Worm (Caenorhabditis elegans) whole organism, L4 larva: ENCODE results near the gene cht-4.

Source experiments
- D1046.2 ChIP-seq: fragments of 200-800 bp; sonication (Bioruptor generic); IDR thresholded peaks from 2 replicates; pipeline ENCODE4 v1.3.6; 2022; ENCODE audit warnings: missing genetic modification characterization, missing compliant biosample characterization
- F10B5.3 ChIP-seq: sonication (generic microtip); optimal IDR thresholded peaks from 2 replicates; lab custom pipeline; 2016; ENCODE audit warnings: mild to moderate bottlenecking, missing genetic modification characterization, missing compliant biosample characterization
- F26F4.8 ChIP-seq: fragments of 200-800 bp; sonication (Bioruptor generic); conservative IDR thresholded peaks from 2 replicates; pipeline ENCODE4 v1.3.6; 2022; ENCODE audit warnings: missing genetic modification characterization, missing compliant biosample characterization
- F37D6.2 ChIP-seq: sonication (generic microtip); optimal IDR thresholded peaks from 2 replicates; lab custom pipeline; 2016; ENCODE audit warnings: mild to moderate bottlenecking, missing genetic modification characterization, missing compliant biosample characterization
- T20F7.1 ChIP-seq: fragments of 200-800 bp; sonication (Bioruptor generic); optimal IDR thresholded peaks from 2 replicates; lab custom pipeline; 2018; ENCODE audit warnings: mild to moderate bottlenecking, missing genetic modification characterization, missing compliant biosample characterization
- T26A8.4 ChIP-seq: fragments of 200-800 bp; sonication (Bioruptor generic); IDR thresholded peaks from 2 replicates; pipeline ENCODE4 v1.3.6; 2022; ENCODE audit warnings: missing genetic modification characterization, missing compliant biosample characterization
- Y48G9A.11 ChIP-seq: fragments of 200-800 bp; sonication (Bioruptor generic); IDR thresholded peaks from 2 replicates; pipeline ENCODE4 v1.3.6; 2022; ENCODE audit warnings: missing genetic modification reagents, missing genetic modification characterization, missing compliant biosample characterization
- Y5F2A.4 ChIP-seq: fragments of 200-800 bp; sonication (Bioruptor generic); optimal IDR thresholded peaks from 2 replicates; lab custom pipeline; 2018; ENCODE audit warnings: mild to moderate bottlenecking, missing genetic modification characterization, missing compliant biosample characterization
- aly-2 ChIP-seq: sonication (generic microtip); optimal IDR thresholded peaks from 2 replicates; lab custom pipeline; 2018; ENCODE audit warnings: missing biosample characterization, missing genetic modification characterization
- ceh-20 ChIP-seq: fragments of 200-800 bp; sonication (Bioruptor generic); IDR thresholded peaks from 2 replicates; pipeline ENCODE4 v1.3.6; 2022; ENCODE audit warnings: missing genetic modification reagents, missing genetic modification characterization, missing compliant biosample characterization
- ceh-28 ChIP-seq: fragments of 150-350 bp; optimal IDR thresholded peaks from 2 replicates; lab custom pipeline; 2014; ENCODE audit warnings: missing biosample characterization, missing genetic modification reagents, missing genetic modification characterization
- ceh-44 ChIP-seq: fragments of 200-800 bp; sonication (Bioruptor generic); IDR thresholded peaks from 2 replicates; pipeline ENCODE4 v1.3.6; 2022; ENCODE audit warnings: missing genetic modification reagents, missing genetic modification characterization, missing compliant biosample characterization
- cey-2 ChIP-seq: sonication (generic microtip); optimal IDR thresholded peaks from 3 replicates; lab custom pipeline; 2017; ENCODE audit warnings: missing genetic modification characterization, mild to moderate bottlenecking, missing compliant biosample characterization, antibody characterized with exemption, borderline replicate concordance; ENCODE audit not compliant: insufficient read depth
- daf-12 ChIP-seq: fragments of 150-350 bp; optimal IDR thresholded peaks from 2 replicates; lab custom pipeline; 2014; ENCODE audit warnings: missing biosample characterization, missing genetic modification reagents, missing genetic modification characterization
- daf-16 ChIP-seq, 3 experiments: sonication (generic microtip); optimal IDR thresholded peaks; 2 replicates each; lab custom pipeline; 2016 to 2017; ENCODE audit warnings: missing genetic modification characterization in 3 of 3, missing genetic modification reagents in 3 of 3, mild to moderate bottlenecking in 2 of 3, missing compliant biosample characterization in 2 of 3, missing biosample characterization in 1 of 3, moderate library complexity in 1 of 3
- daf-19 ChIP-seq: fragments of 200-800 bp; sonication (Bioruptor generic); conservative IDR thresholded peaks from 2 replicates; pipeline ENCODE4 v1.3.6; 2022; ENCODE audit warnings: missing genetic modification characterization, missing compliant biosample characterization
- daf-8 ChIP-seq: fragments of 200-800 bp; sonication (Bioruptor generic); IDR thresholded peaks from 2 replicates; pipeline ENCODE4 v1.3.6; 2022; ENCODE audit warnings: missing genetic modification characterization, missing compliant biosample characterization
- dmd-6 ChIP-seq: fragments of 200-800 bp; sonication (Bioruptor generic); IDR thresholded peaks from 2 replicates; pipeline ENCODE4 v1.3.6; 2022; ENCODE audit warnings: missing genetic modification reagents, missing genetic modification characterization, missing compliant biosample characterization
- dmd-8 ChIP-seq: fragments of 200-800 bp; sonication (Bioruptor generic); IDR thresholded peaks from 2 replicates; pipeline ENCODE4 v1.3.6; 2022; ENCODE audit warnings: missing genetic modification characterization, missing compliant biosample characterization
- duxl-1 ChIP-seq: sonication (generic microtip); optimal IDR thresholded peaks from 2 replicates; lab custom pipeline; 2016; ENCODE audit warnings: mild to moderate bottlenecking, missing genetic modification characterization, moderate library complexity, missing compliant biosample characterization; ENCODE audit not compliant: poor library complexity
- dve-1 ChIP-seq: sonication (generic microtip); optimal IDR thresholded peaks from 2 replicates; lab custom pipeline; 2017; ENCODE audit warnings: antibody characterized with exemption, mild to moderate bottlenecking, missing genetic modification characterization, missing compliant biosample characterization; ENCODE audit not compliant: insufficient read depth
- fkh-10 ChIP-seq: fragments of 150-350 bp; optimal IDR thresholded peaks from 2 replicates; lab custom pipeline; 2014; ENCODE audit warnings: missing biosample characterization, missing genetic modification reagents, missing genetic modification characterization
- jun-1 ChIP-seq: fragments of 150-350 bp; optimal IDR thresholded peaks from 2 replicates; lab custom pipeline; 2014; ENCODE audit warnings: missing biosample characterization, missing genetic modification reagents, missing genetic modification characterization
- lim-7 ChIP-seq: fragments of 200-800 bp; sonication (Bioruptor generic); IDR thresholded peaks from 2 replicates; pipeline ENCODE4 v1.3.6; 2022; ENCODE audit warnings: missing genetic modification characterization, missing compliant biosample characterization
- lin-1 ChIP-seq: fragments of 200-800 bp; sonication (Bioruptor generic); IDR thresholded peaks from 2 replicates; pipeline ENCODE4 v1.3.6; 2022; ENCODE audit warnings: missing genetic modification reagents, missing genetic modification characterization, missing compliant biosample characterization
- lin-13 ChIP-seq: fragments of 150-350 bp; optimal IDR thresholded peaks from 2 replicates; lab custom pipeline; 2014; ENCODE audit warnings: missing biosample characterization, missing genetic modification reagents, missing genetic modification characterization
- lin-15B ChIP-seq: fragments of 150-350 bp; sonication (generic microtip); optimal IDR thresholded peaks from 3 replicates; lab custom pipeline; 2014; ENCODE audit warnings: missing biosample characterization, missing genetic modification characterization
- lin-29 ChIP-seq: fragments of 200-800 bp; sonication (Bioruptor generic); IDR thresholded peaks from 2 replicates; pipeline ENCODE4 v1.3.6; 2022; ENCODE audit warnings: missing genetic modification reagents, missing genetic modification characterization, missing compliant biosample characterization
- lin-38 ChIP-seq: fragments of 200-800 bp; sonication (Bioruptor generic); IDR thresholded peaks from 2 replicates; pipeline ENCODE4 v1.3.6; 2022; ENCODE audit warnings: missing genetic modification reagents, missing genetic modification characterization, missing compliant biosample characterization
- lir-3 ChIP-seq: sonication (generic microtip); optimal IDR thresholded peaks from 2 replicates; lab custom pipeline; 2016; ENCODE audit warnings: mild to moderate bottlenecking, missing genetic modification characterization, missing compliant biosample characterization
- madf-5 ChIP-seq, 2 experiments: fragments of 200-800 bp; sonication (Bioruptor generic); IDR thresholded peaks; 2 replicates each; pipeline ENCODE4 v1.3.6; 2022; ENCODE audit warnings: missing compliant biosample characterization in 2 of 2, missing genetic modification characterization in 2 of 2
- madf-9 ChIP-seq: fragments of 200-800 bp; sonication (Bioruptor generic); conservative IDR thresholded peaks from 2 replicates; pipeline ENCODE4 v1.3.6; 2022; ENCODE audit warnings: missing genetic modification reagents, missing genetic modification characterization, missing compliant biosample characterization
- mes-2 ChIP-seq: sonication (generic microtip); optimal IDR thresholded peaks from 2 replicates; lab custom pipeline; 2016; ENCODE audit warnings: missing genotype, mild to moderate bottlenecking, missing genetic modification characterization, missing compliant biosample characterization; ENCODE audit not compliant: poor library complexity, severe bottlenecking
- nhr-111 ChIP-seq: fragments of 200-800 bp; sonication (Bioruptor generic); optimal IDR thresholded peaks from 2 replicates; lab custom pipeline; 2018; ENCODE audit warnings: mild to moderate bottlenecking, missing genetic modification characterization, missing compliant biosample characterization
- nhr-25 ChIP-seq: sonication (generic microtip); optimal IDR thresholded peaks from 2 replicates; lab custom pipeline; 2017; ENCODE audit warnings: missing genetic modification characterization, mild to moderate bottlenecking, missing compliant biosample characterization, antibody characterized with exemption, moderate library complexity, borderline replicate concordance; ENCODE audit not compliant: insufficient read depth
- nhr-48 ChIP-seq: sonication (generic microtip); optimal IDR thresholded peaks from 2 replicates; lab custom pipeline; 2016; ENCODE audit warnings: mild to moderate bottlenecking, missing genetic modification characterization, missing compliant biosample characterization
- nhr-76 ChIP-seq: fragments of 150-350 bp; optimal IDR thresholded peaks from 2 replicates; lab custom pipeline; 2014; ENCODE audit warnings: missing biosample characterization, missing genetic modification characterization
- pha-4 ChIP-seq, 2 experiments: fragments of 150-350 bp in 1 of 2; fragments of 200-800 bp in 1 of 2; sonication (Bioruptor generic) in 1 of 2; IDR thresholded peaks in 1 of 2; optimal IDR thresholded peaks in 1 of 2; 2 replicates each; pipeline versions ENCODE4 v1.3.6 to Lab custom; 2014 to 2022; ENCODE audit warnings: missing genetic modification characterization in 2 of 2, missing genetic modification reagents in 2 of 2, missing biosample characterization in 1 of 2, missing compliant biosample characterization in 1 of 2
- php-3 ChIP-seq: fragments of 200-800 bp; sonication (Bioruptor generic); IDR thresholded peaks from 2 replicates; pipeline ENCODE4 v1.3.6; 2022; ENCODE audit warnings: missing genetic modification reagents, missing genetic modification characterization, missing compliant biosample characterization
- saeg-2 ChIP-seq: fragments of 200-800 bp; sonication (Bioruptor generic); IDR thresholded peaks from 2 replicates; pipeline ENCODE4 v1.3.6; 2022; ENCODE audit warnings: missing genetic modification reagents, missing genetic modification characterization, missing compliant biosample characterization
- spr-1 ChIP-seq: sonication (generic microtip); optimal IDR thresholded peaks from 2 replicates; lab custom pipeline; 2016; ENCODE audit warnings: mild to moderate bottlenecking, missing genetic modification characterization, missing compliant biosample characterization
- tag-97 ChIP-seq: fragments of 200-800 bp; sonication (Bioruptor generic); IDR thresholded peaks from 2 replicates; pipeline ENCODE4 v1.3.6; 2022; ENCODE audit warnings: missing genetic modification characterization, missing compliant biosample characterization
- unc-130 ChIP-seq: sonication (generic microtip); optimal IDR thresholded peaks from 2 replicates; lab custom pipeline; 2016; ENCODE audit warnings: missing genetic modification reagents, missing genetic modification characterization, missing compliant biosample characterization
- unc-39 ChIP-seq: sonication (generic microtip); optimal IDR thresholded peaks from 2 replicates; lab custom pipeline; 2017; ENCODE audit warnings: missing biosample characterization, missing genetic modification characterization
- vab-7 ChIP-seq: fragments of 200-800 bp; sonication (Bioruptor generic); IDR thresholded peaks from 2 replicates; pipeline ENCODE4 v1.3.6; 2022; ENCODE audit warnings: missing genetic modification reagents, missing genetic modification characterization, missing compliant biosample characterization
- zfp-2 ChIP-seq: sonication (generic microtip); optimal IDR thresholded peaks from 2 replicates; lab custom pipeline; 2016; ENCODE audit warnings: mild to moderate bottlenecking, missing genetic modification characterization, missing compliant biosample characterization
- ztf-11 ChIP-seq: fragments of 150-350 bp; optimal IDR thresholded peaks from 2 replicates; lab custom pipeline; 2014; ENCODE audit warnings: missing biosample characterization, missing genetic modification characterization
- ztf-7 ChIP-seq: fragments of 150-350 bp; optimal IDR thresholded peaks from 2 replicates; lab custom pipeline; 2014; ENCODE audit warnings: missing biosample characterization, missing genetic modification characterization

The cht-4 gene

DNA sequence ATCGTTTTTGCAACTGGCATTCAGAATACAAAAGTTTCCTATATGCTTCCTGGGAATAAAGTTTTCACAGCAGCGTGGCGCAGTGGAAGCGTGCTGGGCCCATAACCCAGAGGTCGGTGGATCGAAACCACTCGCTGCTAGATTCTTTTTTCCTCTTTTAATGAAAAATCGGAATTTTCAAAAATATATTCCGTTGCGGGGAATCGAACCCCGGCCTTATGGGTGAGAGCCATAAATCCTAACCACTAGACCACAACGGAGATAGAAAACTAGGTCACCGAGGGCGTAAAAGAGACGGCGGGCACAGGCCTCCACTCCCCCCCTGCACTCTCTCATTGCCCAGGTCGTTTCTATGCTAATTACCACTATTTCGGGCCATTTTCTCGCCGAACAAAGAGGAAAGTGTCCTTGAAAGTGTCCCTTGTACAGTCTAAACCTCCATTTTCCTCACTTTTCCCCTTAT is 52.7 kb downstream of the cht-4 start, which contains the start of gene Y22D7AL.6 (continued):
- TF ChIP-seq pha-4 (GFP tag; IDR thresholded peaks at IDR 0.05; lab: Robert Waterston, UW) (peak; percentile 91), pha-4 (tag; optimal IDR thresholded peaks at IDR 0.05; lab: Kevin White, UChicago) (no peak), spr-1 (tag; lab: Kevin White, UChicago) (peak; percentile 61), duxl-1 (tag; lab: Kevin White, UChicago) (peak; percentile 61), unc-39 (tag; lab: Kevin White, UChicago) (no peak), madf-5 (GFP tag; IDR thresholded peaks at IDR 0.05; lab: Robert Waterston, UW) (peak; percentile 30 to 87; a peak in 1 of 4 replicates), cey-2 (tag; lab: Kevin White, UChicago) (no peak), Y5F2A.4 (GFP tag; lab: Kevin White, UChicago) (peak; percentile 53), daf-19 (GFP tag; lab: Robert Waterston, UW) (peak; percentile 69; the same call in 1 of the 2 replicates), unc-130 (GFP tag; lab: Kevin White, UChicago) (peak; percentile 46), ceh-20 (GFP tag; lab: Robert Waterston, UW) (peak; percentile 52; the same call in 1 of the 2 replicates), aly-2 (tag; lab: Kevin White, UChicago) (no peak), dmd-6 (peak; percentile 61), F10B5.3 (tag; lab: Kevin White, UChicago) (peak; percentile 27), nhr-48 (peak; percentile 65), lin-15B (tag; lab: Kevin White, UChicago) (no peak), mes-2 (peak; percentile 65), daf-8 (GFP tag; lab: Robert Waterston, UW) (no peak), lin-38 (GFP tag; lab: Robert Waterston, UW) (peak; percentile 83), lir-3 (tag; lab: Kevin White, UChicago) (peak; percentile 65), F37D6.2 (tag; lab: Kevin White, UChicago) (peak; percentile 52), nhr-76 (tag; lab: Kevin White, UChicago) (no peak), ceh-44 (0 out of 2 replicates have a peak, but pooled peaks have one; percentile 18), daf-12 (tag; lab: Kevin White, UChicago) (no peak), ceh-28 (tag; lab: Kevin White, UChicago) (no peak), saeg-2 (GFP tag; lab: Robert Waterston, UW) (no peak), lim-7 (GFP tag; lab: Robert Waterston, UW) (peak; percentile 91), fkh-10 (GFP tag; lab: Kevin White, UChicago) (no peak), dve-1 (tag; lab: Kevin White, UChicago) (peak; percentile 53), lin-1 (GFP tag; lab: Robert Waterston, UW) (peak; percentile 81), ztf-11 (no peak), nhr-25 (tag; lab: Kevin White, UChicago) (no peak), T20F7.1 (GFP tag; lab: Kevin White, UChicago) (no peak), F26F4.8 (GFP tag; lab: Robert Waterston, UW) (peak; percentile 97), ztf-7 (no peak), jun-1 (no peak), D1046.2 (GFP tag; lab: Robert Waterston, UW) (peak; percentile 90), php-3 (peak; percentile 65; the same call in 1 of the 2 replicates), zfp-2 (tag; lab: Kevin White, UChicago) (peak; percentile 33), Y48G9A.11 (peak; percentile 77; the same call in 1 of the 2 replicates), vab-7 (GFP tag; lab: Robert Waterston, UW) (peak; percentile 76), lin-29 (GFP tag; lab: Robert Waterston, UW) (0 out of 2 replicates have a peak, but pooled peaks have one; percentile 48), daf-16 (GFP tag; optimal IDR thresholded peaks at IDR 0.05; lab: Kevin White, UChicago) (peak; percentile 49 to 90), daf-16 (tag; optimal IDR thresholded peaks at IDR 0.05; lab: Kevin White, UChicago) (peak; percentile 46), tag-97 (GFP tag; lab: Robert Waterston, UW) (no peak), T26A8.4 (GFP tag; lab: Robert Waterston, UW) (peak; percentile 85), nhr-111 (GFP tag; lab: Kevin White, UChicago) (peak; percentile 51), madf-9 (peak; percentile 78), lin-13 (GFP tag; lab: Kevin White, UChicago) (peak; percentile 90), dmd-8 (GFP tag; lab: Robert Waterston, UW) (peak; percentile 88)
